Fruit fly (Drosophila melanogaster) whole organism, pupa: ENCODE data around the gene ENGase.

Experiments used
- CG13204 ChIP-seq: fragments of 200-800 bp; sonication (Bioruptor generic); optimal IDR thresholded peaks from 2 replicates; lab custom pipeline; 2018; ENCODE audit warnings: missing biosample characterization, mild to moderate bottlenecking, missing genetic modification characterization, moderate library complexity
- CG15710 ChIP-seq: fragments of 200-800 bp; sonication (Bioruptor generic); optimal IDR thresholded peaks from 2 replicates; lab custom pipeline; 2018; ENCODE audit warnings: missing biosample characterization, mild to moderate bottlenecking, missing genetic modification characterization, moderate library complexity
- CG32121 ChIP-seq: fragments of 200-800 bp; sonication (Bioruptor generic); IDR thresholded peaks from 2 replicates; pipeline ENCODE4 v1.3.6; 2022; ENCODE audit warnings: missing biosample characterization, missing genetic modification characterization
- CG8301 ChIP-seq: fragments of 200-800 bp; sonication (Bioruptor generic); optimal IDR thresholded peaks from 2 replicates; lab custom pipeline; 2018; ENCODE audit warnings: missing biosample characterization, mild to moderate bottlenecking, missing genetic modification characterization
- Ets98B ChIP-seq: fragments of 200-800 bp; sonication (Bioruptor generic); IDR thresholded peaks from 2 replicates; pipeline ENCODE4 v1.3.6; 2022; ENCODE audit warnings: missing biosample characterization, missing genetic modification characterization
- gl ChIP-seq: fragments of 200-800 bp; sonication (Bioruptor generic); optimal IDR thresholded peaks from 2 replicates; lab custom pipeline; 2018; ENCODE audit warnings: missing biosample characterization, mild to moderate bottlenecking, missing genetic modification characterization

dm6 chrX:17404883-17405282 is 18.5 kb upstream of the ENGase start:
- TF ChIP-seq CG13204 (no peak), gl (no peak), CG8301 (no peak), CG15710 (tag; lab: Kevin White, UChicago) (no peak), CG32121 (GFP tag; lab: Robert Waterston, UW) (no peak), Ets98B (GFP tag; lab: Robert Waterston, UW) (no peak)
